Worm (Caenorhabditis elegans): ENCODE measurements around the gene enu-3.6.

The enu-3.6 gene

ce11 chrIII:10730510-10730909 lies 19.7 kb upstream of the enu-3.6 start, which contains the start of gene tat-3:
Gene tat-3 (minus strand): TSS chrIII:10730705.
- no peak for TF ChIP-seq unc-62 (GFP tag; optimal IDR thresholded peaks at IDR 0.05)

ce11 chrIII:10733300-10733699 lies 16.9 kb upstream of the enu-3.6 start:
- TF ChIP-seq unc-62 (GFP tag; optimal IDR thresholded peaks at IDR 0.05), result no peak

ce11 chrIII:10734511-10735233 lies 15.6 kb upstream of the enu-3.6 start:
- TF ChIP-seq unc-62 (GFP tag; optimal IDR thresholded peaks at IDR 0.05), result no peak

ce11 chrIII:10736322-10736985 lies 13.8 kb upstream of the enu-3.6 start:
- no peak for TF ChIP-seq unc-62 (GFP tag; optimal IDR thresholded peaks at IDR 0.05)

ce11 chrIII:10738081-10738480 lies 12.2 kb upstream of the enu-3.6 start:
- TF ChIP-seq unc-62 (GFP tag; optimal IDR thresholded peaks at IDR 0.05), result no peak

ce11 chrIII:10739455-10739854 lies 10.8 kb upstream of the enu-3.6 start, which contains the start of gene smap-1:
Gene smap-1 (minus strand): TSS chrIII:10739792.
- no peak for TF ChIP-seq unc-62 (GFP tag; optimal IDR thresholded peaks at IDR 0.05)

ce11 chrIII:10739902-10740301 lies 10.3 kb upstream of the enu-3.6 start:
- TF ChIP-seq unc-62 (GFP tag; optimal IDR thresholded peaks at IDR 0.05), result no peak

ce11 chrIII:10740518-10740917 lies 9.7 kb upstream of the enu-3.6 start, which contains the start of gene K01G5.8:
Gene K01G5.8 (minus strand): TSS chrIII:10740772.
- TF ChIP-seq unc-62 (GFP tag; optimal IDR thresholded peaks at IDR 0.05), result no peak

- TF ChIP-seq unc-62 (GFP tag; optimal IDR thresholded peaks at IDR 0.05), result no peak
Measured at ce11 chrIII:10742382-10742860, 7.8 kb upstream of the enu-3.6 start, which contains the start of the genes tbb-1 and rib-2. Gene tbb-1 (minus strand): TSS chrIII:10742432. Gene rib-2 (plus strand): TSS chrIII:10742810.

ce11 chrIII:10746406-10746807 lies 3.8 kb upstream of the enu-3.6 start:
- TF ChIP-seq unc-62 (GFP tag; optimal IDR thresholded peaks at IDR 0.05), result no peak

- TF ChIP-seq unc-62 (GFP tag; optimal IDR thresholded peaks at IDR 0.05), result no peak
Measured at ce11 chrIII:10747620-10748479, 2.4 kb upstream of the enu-3.6 start, which contains the start of the genes ran-1 and dkc-1. Gene ran-1 (minus strand): TSS chrIII:10747728. Gene dkc-1 (plus strand): TSS chrIII:10748429.

ce11 chrIII:10754379-10754778 lies 4.1 kb downstream of the enu-3.6 start:
- TF ChIP-seq unc-62 (GFP tag; optimal IDR thresholded peaks at IDR 0.05), result no peak

- TF ChIP-seq unc-62 (GFP tag; optimal IDR thresholded peaks at IDR 0.05), result no peak
Measured at ce11 chrIII:10755480-10756066, 5.3 kb downstream of the enu-3.6 start, which contains the start of gene hpl-2. Gene hpl-2 (minus strand): TSS chrIII:10755530.

- no peak for TF ChIP-seq unc-62 (GFP tag; optimal IDR thresholded peaks at IDR 0.05)
Measured at ce11 chrIII:10757540-10757939, 7.3 kb downstream of the enu-3.6 start, which contains the start of gene rnf-113. Gene rnf-113 (minus strand): TSS chrIII:10757640.

- no peak for TF ChIP-seq unc-62 (GFP tag; optimal IDR thresholded peaks at IDR 0.05)
Measured at ce11 chrIII:10758422-10758821, 8.2 kb downstream of the enu-3.6 start, which contains the start of gene K01G5.10. Gene K01G5.10 (minus strand): TSS chrIII:10758522.

Measured in whole organism, dauer.